Fruit fly (Drosophila melanogaster) whole organism, pupa: Measurements from ENCODE around the gene pasi2.

Experiments used
- CG13204 ChIP-seq: fragments of 200-800 bp; sonication (Bioruptor generic); optimal IDR thresholded peaks from 2 replicates; lab custom pipeline; 2018; ENCODE audit warnings: missing biosample characterization, mild to moderate bottlenecking, missing genetic modification characterization, moderate library complexity
- CG32121 ChIP-seq: fragments of 200-800 bp; sonication (Bioruptor generic); IDR thresholded peaks from 2 replicates; pipeline ENCODE4 v1.3.6; 2022; ENCODE audit warnings: missing biosample characterization, missing genetic modification characterization
- CG8301 ChIP-seq: fragments of 200-800 bp; sonication (Bioruptor generic); optimal IDR thresholded peaks from 2 replicates; lab custom pipeline; 2018; ENCODE audit warnings: missing biosample characterization, mild to moderate bottlenecking, missing genetic modification characterization
- EcR ChIP-seq: fragments of 200-800 bp; sonication (Bioruptor generic); optimal IDR thresholded peaks from 3 replicates; lab custom pipeline; 2019; ENCODE audit warnings: missing biosample characterization, missing genetic modification characterization, mild to moderate bottlenecking, moderate library complexity, missing genetic modification reagents
- Pif1B ChIP-seq: fragments of 200-800 bp; sonication (Bioruptor generic); optimal IDR thresholded peaks from 3 replicates; lab custom pipeline; 2016; ENCODE audit warnings: missing biosample characterization, missing genetic modification characterization
- fd96Ca ChIP-seq: fragments of 200-800 bp; sonication (Bioruptor generic); IDR thresholded peaks from 3 replicates; pipeline ENCODE4 v1.3.6; 2022; ENCODE audit warnings: missing biosample characterization, missing genetic modification characterization

DNA sequence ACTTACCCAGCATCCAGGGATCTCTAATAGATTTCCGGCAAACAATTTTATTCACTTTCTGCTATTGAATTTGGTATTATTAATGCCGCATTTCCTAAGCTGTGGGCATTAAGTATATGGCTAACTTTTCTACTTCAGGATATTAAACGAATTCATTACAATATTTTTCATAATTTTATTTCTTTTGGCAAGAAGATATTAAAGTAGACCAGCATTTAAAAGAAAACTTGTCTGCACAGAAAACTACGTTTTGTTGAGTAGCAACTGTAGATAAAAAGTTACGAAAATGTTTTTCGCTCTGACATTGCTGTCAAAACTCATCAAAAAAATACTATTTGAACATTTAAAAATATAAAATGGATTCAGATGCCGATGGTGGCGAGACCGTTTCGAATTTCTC is 13.5 kb upstream of the pasi2 start, which contains the start of gene HP1e:
- TF ChIP-seq fd96Ca (GFP tag; lab: Robert Waterston, UW), result no peak
- no peak for TF ChIP-seq CG13204 (GFP tag; lab: Kevin White, UChicago)
- no peak for TF ChIP-seq Pif1B (GFP tag; lab: Kevin White, UChicago)
- TF ChIP-seq CG32121 (GFP tag; lab: Robert Waterston, UW), result no peak
- no peak for TF ChIP-seq CG8301 (tag; lab: Kevin White, UChicago)
- no peak for TF ChIP-seq EcR
